Worm (Caenorhabditis elegans) whole organism, late embryonic: ENCODE measurements around the gene C49C3.20.
A peak's percentile ranks its signal among the peaks of the same experiment; 100 is the strongest.

Source experiments
- C08G9.2 ChIP-seq: sonication (generic microtip); optimal IDR thresholded peaks from 2 replicates; lab custom pipeline; 2016; ENCODE audit warnings: mild to moderate bottlenecking, missing genetic modification characterization, moderate library complexity, missing compliant biosample characterization
- F13H6.1 ChIP-seq: sonication (generic microtip); optimal IDR thresholded peaks from 2 replicates; lab custom pipeline; 2016; ENCODE audit warnings: missing genetic modification characterization, missing compliant biosample characterization
- K09A11.1 ChIP-seq: sonication (generic microtip); optimal IDR thresholded peaks from 2 replicates; lab custom pipeline; 2017; ENCODE audit warnings: antibody characterized with exemption, mild to moderate bottlenecking, missing genetic modification characterization, missing compliant biosample characterization; ENCODE audit not compliant: insufficient read depth
- ceh-14 ChIP-seq: sonication (generic microtip); optimal IDR thresholded peaks from 2 replicates; lab custom pipeline; 2016; ENCODE audit warnings: missing genotype, missing genetic modification characterization, missing compliant biosample characterization
- ceh-18 ChIP-seq: sonication (generic microtip); optimal IDR thresholded peaks from 2 replicates; lab custom pipeline; 2016; ENCODE audit warnings: missing genetic modification characterization, missing compliant biosample characterization
- ceh-19 ChIP-seq: fragments of 200-800 bp; sonication (Bioruptor generic); optimal IDR thresholded peaks from 2 replicates; lab custom pipeline; 2018; ENCODE audit warnings: mild to moderate bottlenecking, missing genetic modification characterization, missing compliant biosample characterization
- ceh-2 ChIP-seq: sonication (generic microtip); optimal IDR thresholded peaks from 2 replicates; lab custom pipeline; 2016; ENCODE audit warnings: missing genotype, missing genetic modification characterization, missing compliant biosample characterization
- ceh-22 ChIP-seq: sonication (generic microtip); optimal IDR thresholded peaks from 2 replicates; lab custom pipeline; 2017; ENCODE audit warnings: missing biosample characterization, missing genetic modification characterization
- ceh-24 ChIP-seq: sonication (generic microtip); optimal IDR thresholded peaks from 2 replicates; lab custom pipeline; 2016; ENCODE audit warnings: mild to moderate bottlenecking, missing genetic modification characterization, missing compliant biosample characterization
- ceh-31 ChIP-seq: sonication (generic microtip); optimal IDR thresholded peaks from 2 replicates; lab custom pipeline; 2016; ENCODE audit warnings: missing genetic modification characterization, missing compliant biosample characterization
- ceh-9 ChIP-seq: sonication (generic microtip); optimal IDR thresholded peaks from 2 replicates; lab custom pipeline; 2016; ENCODE audit warnings: mild to moderate bottlenecking, missing genetic modification characterization, inconsistent platforms, missing compliant biosample characterization
- che-1 ChIP-seq: sonication (generic microtip); optimal IDR thresholded peaks from 2 replicates; lab custom pipeline; 2016; ENCODE audit warnings: mild to moderate bottlenecking, missing genetic modification characterization, missing compliant biosample characterization
- dmd-4 ChIP-seq: sonication (generic microtip); optimal IDR thresholded peaks from 2 replicates; lab custom pipeline; 2016; ENCODE audit warnings: borderline replicate concordance, missing genetic modification characterization, missing compliant biosample characterization
- dve-1 ChIP-seq: sonication (generic microtip); optimal IDR thresholded peaks from 2 replicates; lab custom pipeline; 2017; ENCODE audit warnings: antibody characterized with exemption, mild to moderate bottlenecking, missing genetic modification characterization, missing compliant biosample characterization
- elt-2 ChIP-seq: sonication (generic microtip); optimal IDR thresholded peaks from 2 replicates; lab custom pipeline; 2016; ENCODE audit warnings: missing genetic modification reagents, missing genetic modification characterization, missing compliant biosample characterization
- ets-4 ChIP-seq: sonication (generic microtip); optimal IDR thresholded peaks from 2 replicates; lab custom pipeline; 2016; ENCODE audit warnings: missing genetic modification characterization, missing compliant biosample characterization
- fax-1 ChIP-seq: sonication (generic microtip); optimal IDR thresholded peaks from 2 replicates; lab custom pipeline; 2016; ENCODE audit warnings: missing genotype, missing genetic modification characterization, missing compliant biosample characterization
- fkh-6 ChIP-seq: sonication (generic microtip); optimal IDR thresholded peaks from 2 replicates; lab custom pipeline; 2016; ENCODE audit warnings: missing genetic modification characterization, missing compliant biosample characterization
- gmeb-2 ChIP-seq: sonication (generic microtip); optimal IDR thresholded peaks from 2 replicates; lab custom pipeline; 2016; ENCODE audit warnings: missing genetic modification characterization, inconsistent platforms, missing compliant biosample characterization
- hlh-30 ChIP-seq: sonication (generic microtip); optimal IDR thresholded peaks from 2 replicates; lab custom pipeline; 2017; ENCODE audit warnings: antibody characterized with exemption, missing genetic modification characterization, missing compliant biosample characterization; ENCODE audit not compliant: insufficient read depth
- hlh-8 ChIP-seq: sonication (generic microtip); optimal IDR thresholded peaks from 2 replicates; lab custom pipeline; 2016; ENCODE audit warnings: missing genotype, missing genetic modification characterization, missing compliant biosample characterization
- lim-6 ChIP-seq: sonication (generic microtip); optimal IDR thresholded peaks from 2 replicates; lab custom pipeline; 2016; ENCODE audit warnings: missing genetic modification characterization, missing compliant biosample characterization
- mec-3 ChIP-seq: sonication (generic microtip); optimal IDR thresholded peaks from 2 replicates; lab custom pipeline; 2016; ENCODE audit warnings: borderline replicate concordance, missing genetic modification characterization, missing compliant biosample characterization
- nfya-1 ChIP-seq: sonication (generic microtip); optimal IDR thresholded peaks from 2 replicates; lab custom pipeline; 2017; ENCODE audit warnings: missing genetic modification characterization, mild to moderate bottlenecking, missing compliant biosample characterization, antibody characterized with exemption, moderate library complexity
- nhr-232 ChIP-seq: sonication (generic microtip); optimal IDR thresholded peaks from 2 replicates; lab custom pipeline; 2016; ENCODE audit warnings: missing genetic modification characterization, missing compliant biosample characterization
- pag-3 ChIP-seq: sonication (generic microtip); optimal IDR thresholded peaks from 2 replicates; lab custom pipeline; 2016; ENCODE audit warnings: missing compliant biosample characterization, missing genetic modification characterization, borderline replicate concordance
- pax-1 ChIP-seq: fragments of 150-350 bp; optimal IDR thresholded peaks from 2 replicates; lab custom pipeline; 2014; ENCODE audit warnings: missing biosample characterization, missing genetic modification characterization
- pqm-1 ChIP-seq: sonication (generic microtip); optimal IDR thresholded peaks from 2 replicates; lab custom pipeline; 2016; ENCODE audit warnings: missing genetic modification characterization, missing compliant biosample characterization
- ref-2 ChIP-seq: sonication (generic microtip); optimal IDR thresholded peaks from 2 replicates; lab custom pipeline; 2016; ENCODE audit warnings: missing genetic modification characterization, missing compliant biosample characterization
- rnt-1 ChIP-seq: sonication (generic microtip); optimal IDR thresholded peaks from 2 replicates; lab custom pipeline; 2016; ENCODE audit warnings: missing genetic modification characterization, missing compliant biosample characterization
- syd-9 ChIP-seq: sonication (generic microtip); optimal IDR thresholded peaks from 2 replicates; lab custom pipeline; 2016; ENCODE audit warnings: mild to moderate bottlenecking, missing genetic modification characterization, moderate library complexity, missing compliant biosample characterization
- tbx-2 ChIP-seq: sonication (generic microtip); optimal IDR thresholded peaks from 2 replicates; lab custom pipeline; 2016; ENCODE audit warnings: missing genetic modification characterization, missing compliant biosample characterization
- tbx-7 ChIP-seq: sonication (generic microtip); optimal IDR thresholded peaks from 2 replicates; lab custom pipeline; 2016; ENCODE audit warnings: missing genotype, missing genetic modification characterization, missing compliant biosample characterization
- ttx-3 ChIP-seq: sonication (generic microtip); optimal IDR thresholded peaks from 2 replicates; lab custom pipeline; 2016; ENCODE audit warnings: missing genetic modification reagents, missing genetic modification characterization, missing compliant biosample characterization
- unc-42 ChIP-seq: sonication (generic microtip); optimal IDR thresholded peaks from 2 replicates; lab custom pipeline; 2016; ENCODE audit warnings: missing genotype, missing genetic modification characterization, missing compliant biosample characterization
- unc-55 ChIP-seq: sonication (generic microtip); optimal IDR thresholded peaks from 2 replicates; lab custom pipeline; 2017; ENCODE audit warnings: missing biosample characterization, missing genetic modification reagents, missing genetic modification characterization
- unc-86 ChIP-seq: sonication (generic microtip); optimal IDR thresholded peaks from 2 replicates; lab custom pipeline; 2016; ENCODE audit warnings: missing genetic modification characterization, missing compliant biosample characterization

Gene C49C3.20

ce11 chrIV:17268628-17269027 lies 47.7 kb downstream of the C49C3.20 start:
- TF ChIP-seq dve-1 (tag; lab: Kevin White, UChicago) (no peak), dmd-4 (no peak), syd-9 (peak; percentile 36), ceh-18 (tag; lab: Kevin White, UChicago) (peak; percentile 44), K09A11.1 (peak; percentile 5), ceh-19 (no peak), mec-3 (tag; lab: Kevin White, UChicago) (no peak), tbx-2 (tag; lab: Kevin White, UChicago) (peak; percentile 69), ref-2 (tag; lab: Kevin White, UChicago) (no peak), fax-1 (no peak), ceh-9 (no peak), ceh-2 (tag; lab: Kevin White, UChicago) (no peak), ttx-3 (tag; lab: Kevin White, UChicago) (no peak), nfya-1 (tag; lab: Kevin White, UChicago) (peak; percentile 53), fkh-6 (peak; percentile 74), nhr-232 (tag; lab: Kevin White, UChicago) (no peak), tbx-7 (tag; lab: Kevin White, UChicago) (no peak), lim-6 (no peak), rnt-1 (peak; percentile 65), unc-86 (tag; lab: Kevin White, UChicago) (no peak), ceh-31 (tag; lab: Kevin White, UChicago) (peak; percentile 53), pax-1 (tag; lab: Kevin White, UChicago) (no peak), unc-42 (tag; lab: Kevin White, UChicago) (peak; percentile 93), unc-55 (GFP tag; lab: Kevin White, UChicago) (peak; percentile 84), F13H6.1 (tag; lab: Kevin White, UChicago) (peak; percentile 31), ceh-14 (peak; percentile 48), ceh-24 (tag; lab: Kevin White, UChicago) (no peak)

ce11 chrIV:17268069-17268468 lies 48.2 kb downstream of the C49C3.20 start:
- TF ChIP-seq pag-3 (tag; lab: Kevin White, UChicago), result no peak
- TF ChIP-seq C08G9.2 (tag; lab: Kevin White, UChicago), result no peak
- no peak for TF ChIP-seq che-1
- TF ChIP-seq K09A11.1, result no peak
- TF ChIP-seq hlh-30 (tag; lab: Kevin White, UChicago), result no peak
- no peak for TF ChIP-seq ceh-14
- TF ChIP-seq ceh-22 (tag; lab: Kevin White, UChicago), result no peak
- no peak for TF ChIP-seq gmeb-2
- TF ChIP-seq ets-4 (tag; lab: Kevin White, UChicago), result no peak
- no peak for TF ChIP-seq fax-1
- no peak for TF ChIP-seq elt-2
- no peak for TF ChIP-seq hlh-8 (tag; lab: Kevin White, UChicago)
- TF ChIP-seq pqm-1 (tag; lab: Kevin White, UChicago), result no peak
- TF ChIP-seq F13H6.1 (tag; lab: Kevin White, UChicago), result no peak

- TF ChIP-seq hlh-8 (tag; lab: Kevin White, UChicago) (no peak), unc-42 (tag; lab: Kevin White, UChicago) (peak; percentile 8)
- TF ChIP-seq, all 69 proteins: peak for 1
These were observed 48.9 kb downstream of the C49C3.20 start for ce11 chrIV:17267304-17267891.
